Fruit fly (Drosophila melanogaster): ENCODE data around the gene CG12056.

CG12056 gene

DNA sequence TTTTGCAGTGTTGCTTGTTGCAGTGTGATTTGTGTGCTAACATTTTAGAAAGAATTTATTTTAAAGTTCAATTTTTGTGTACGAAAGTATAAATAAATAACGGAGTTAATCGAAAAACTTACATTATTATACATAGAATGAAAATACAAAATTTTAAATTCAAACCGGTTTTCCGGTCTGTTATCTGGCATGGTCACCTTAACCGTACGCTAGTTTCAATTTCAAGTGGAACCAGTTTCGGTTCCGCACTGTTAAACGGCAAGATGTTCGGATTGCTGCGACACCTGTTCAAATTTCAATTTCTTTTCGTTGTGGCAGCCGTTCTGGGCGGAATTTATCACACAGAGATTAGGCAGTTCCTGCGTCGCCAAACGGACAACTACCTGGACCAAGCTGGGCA is at the start of gene CG12056:
Gene CG12056 (plus strand): TSS at position 241 of the 400 bp plus-strand sequence.
- no peak for TF ChIP-seq noc (tag; optimal IDR thresholded peaks at IDR 0.05)

DNA sequence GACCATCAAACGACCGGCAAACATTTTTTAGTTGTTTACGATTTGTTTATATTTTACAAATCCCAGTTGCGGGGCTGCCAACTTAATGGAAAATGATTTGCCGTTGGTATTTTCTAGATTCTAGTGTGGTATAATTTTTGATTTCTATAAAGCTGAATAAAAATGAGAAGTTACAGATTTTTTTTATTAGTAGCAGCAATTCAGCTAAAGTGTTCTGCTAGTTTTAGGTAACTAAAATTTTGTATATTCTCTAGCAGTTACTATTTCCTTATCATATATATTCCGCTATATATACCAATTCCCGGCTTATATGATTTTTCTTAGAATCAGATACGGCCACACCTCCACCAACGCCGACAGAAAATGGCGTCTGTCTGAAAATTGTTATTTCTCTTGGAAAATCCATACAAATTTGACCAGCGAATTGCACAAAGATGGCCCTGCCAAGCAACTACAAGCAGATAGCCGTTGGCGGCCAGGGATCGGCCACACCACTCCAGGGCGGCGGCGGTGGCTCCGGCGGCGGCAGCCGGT is 43.4 kb upstream of the CG12056 start, which contains the start of the genes fh and Bap111:
Gene fh (minus strand): TSS at position 83 of the 534 bp plus-strand sequence.
Gene Bap111 (plus strand): TSS at position 321 of the 534 bp plus-strand sequence.
- no peak for TF ChIP-seq noc (tag; optimal IDR thresholded peaks at IDR 0.05)

DNA sequence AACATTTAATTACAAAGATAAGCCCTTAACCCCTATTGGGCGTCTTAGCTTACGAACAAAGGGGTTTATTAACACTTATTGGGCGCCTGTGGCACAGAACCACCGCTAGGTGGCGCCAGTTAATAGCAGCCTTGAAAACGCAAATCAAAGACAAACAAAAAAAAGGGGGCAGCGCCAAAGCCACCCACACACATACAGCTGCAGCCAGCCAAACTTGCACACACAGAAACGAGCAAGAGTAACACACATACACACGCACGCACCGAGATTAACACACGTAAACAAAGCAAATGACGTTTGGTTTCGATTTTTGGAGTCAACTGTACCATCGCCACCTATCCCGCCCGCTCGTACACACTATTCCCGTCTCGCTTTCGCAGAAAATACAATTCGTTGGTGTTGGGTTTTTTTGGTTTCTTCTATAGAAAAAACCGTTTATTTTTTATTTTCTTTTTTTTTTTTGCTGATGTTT is 40.3 kb upstream of the CG12056 start:
- peak; percentile 51 for TF ChIP-seq noc (tag; optimal IDR thresholded peaks at IDR 0.05)

DNA sequence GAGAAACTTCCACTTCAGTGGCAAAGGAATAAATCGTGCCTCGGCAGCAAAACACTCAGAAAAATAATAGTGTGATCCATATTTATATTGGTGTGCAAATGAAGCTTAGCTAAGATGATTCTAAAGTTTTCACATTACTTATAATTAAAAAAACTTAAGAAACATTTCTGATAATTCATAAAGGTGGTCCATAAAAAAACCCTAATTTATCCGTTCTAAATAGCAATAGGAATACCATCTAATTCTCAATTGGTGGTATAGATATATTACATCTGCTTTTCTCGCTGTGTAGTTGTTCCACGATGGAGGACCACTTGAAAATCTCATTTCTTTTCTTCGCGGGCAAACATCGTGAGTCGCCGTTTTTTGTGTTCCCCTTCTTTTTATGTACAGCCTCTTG is 37.3 kb upstream of the CG12056 start:
- peak; percentile 26 for TF ChIP-seq noc (tag; optimal IDR thresholded peaks at IDR 0.05)

DNA sequence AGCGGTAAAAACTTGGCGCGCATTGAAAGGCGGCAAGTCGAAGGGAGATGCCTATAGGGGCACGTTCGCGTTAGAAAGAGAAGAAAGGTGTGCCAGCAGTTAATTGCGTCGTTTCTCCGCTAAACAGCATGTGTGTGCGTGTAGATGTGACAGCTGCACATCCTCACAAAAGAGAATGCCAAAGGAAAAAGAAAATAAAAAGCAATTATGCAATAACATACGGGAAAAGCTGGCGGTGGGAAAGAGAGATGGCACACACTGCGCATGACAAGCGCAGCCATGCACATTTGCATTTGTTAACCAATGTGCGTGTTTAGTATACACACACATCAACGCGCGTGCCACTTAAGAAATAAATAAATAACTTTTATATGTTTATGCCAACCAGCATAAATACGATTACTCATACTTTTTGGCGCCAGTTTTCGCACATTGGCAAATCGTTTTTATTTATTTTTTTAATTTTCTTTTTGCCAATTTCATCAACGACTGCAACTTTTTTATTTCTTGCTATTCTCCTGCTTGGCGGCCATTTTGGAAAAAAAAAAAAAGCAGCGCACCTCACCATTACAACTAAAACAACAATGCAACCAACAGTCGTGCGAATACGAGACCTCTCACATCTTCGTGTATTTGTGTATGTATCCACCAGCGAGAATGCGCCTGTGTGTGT is 36.6 kb upstream of the CG12056 start:
- TF ChIP-seq noc (tag; optimal IDR thresholded peaks at IDR 0.05), result no peak

DNA sequence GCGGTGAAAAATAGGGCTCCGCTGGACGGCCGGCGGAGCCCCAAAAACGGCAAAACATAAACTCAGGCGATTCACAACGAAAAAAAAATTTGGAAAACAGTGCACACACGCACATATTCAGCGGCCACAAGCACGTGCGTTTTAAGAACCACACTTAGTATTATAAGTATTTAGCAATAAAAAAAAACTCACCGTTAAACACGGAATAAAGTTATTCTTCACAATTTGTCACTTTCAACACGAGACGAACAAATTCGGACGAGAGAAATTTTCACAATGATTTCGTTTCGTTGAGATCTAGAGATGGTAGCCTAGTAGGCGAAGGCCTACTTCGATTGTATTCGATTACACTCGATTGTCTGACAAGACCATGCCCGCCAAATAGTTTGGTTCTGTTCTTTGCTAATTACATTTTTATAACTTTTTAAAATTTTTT is 36.1 kb upstream of the CG12056 start, which contains the start of gene His3.3B:
Gene His3.3B (minus strand): TSS at position 282 of the 436 bp plus-strand sequence.
- TF ChIP-seq noc (tag; optimal IDR thresholded peaks at IDR 0.05), result peak; percentile 71

DNA sequence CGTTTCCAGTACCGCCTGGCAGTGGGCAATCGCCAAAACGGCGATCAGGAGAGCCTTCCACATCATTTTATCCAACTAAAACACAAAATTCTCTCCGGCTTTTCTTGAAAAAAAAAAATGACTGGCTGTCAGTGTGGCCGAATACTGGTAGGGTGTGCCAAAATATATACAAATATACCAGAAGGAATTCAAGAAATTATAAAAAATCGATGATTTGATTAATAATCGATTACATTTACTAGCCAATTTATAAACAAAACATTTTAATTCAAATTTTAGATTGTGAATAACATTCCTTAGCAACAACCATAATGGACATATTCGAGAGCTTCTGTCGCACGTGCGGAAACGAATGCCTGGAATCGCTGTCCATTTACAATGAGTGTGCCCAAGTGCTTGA is 34.1 kb upstream of the CG12056 start, which contains the start of the genes Ost48 and Dlip1:
Gene Ost48 (minus strand): TSS at position 150 of the 400 bp plus-strand sequence.
Gene Dlip1 (plus strand): TSS at position 257 of the 400 bp plus-strand sequence.
- TF ChIP-seq noc (tag; optimal IDR thresholded peaks at IDR 0.05), result no peak

DNA sequence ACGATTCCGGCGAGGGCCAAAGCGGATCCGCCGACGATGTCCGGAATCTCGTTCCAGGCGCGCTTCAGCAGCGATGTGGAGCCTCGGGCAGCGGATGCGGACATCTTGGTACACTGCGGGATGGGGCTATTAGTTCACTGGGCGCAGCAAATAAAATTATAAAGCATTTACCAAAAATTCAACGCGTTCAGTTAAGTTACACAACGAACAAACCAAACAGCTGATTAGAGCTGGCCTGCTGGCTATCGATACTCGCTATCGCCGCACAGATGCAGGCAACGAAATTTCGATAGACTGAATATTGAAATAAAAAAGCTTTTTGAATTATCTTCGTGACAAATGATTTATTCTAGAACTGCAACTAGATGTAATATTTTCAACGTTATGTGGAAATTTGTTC is 32.7 kb upstream of the CG12056 start, which contains the start of gene NdufA3:
Gene NdufA3 (minus strand): TSS at position 317 of the 400 bp plus-strand sequence.
- no peak for TF ChIP-seq noc (tag; optimal IDR thresholded peaks at IDR 0.05)

DNA sequence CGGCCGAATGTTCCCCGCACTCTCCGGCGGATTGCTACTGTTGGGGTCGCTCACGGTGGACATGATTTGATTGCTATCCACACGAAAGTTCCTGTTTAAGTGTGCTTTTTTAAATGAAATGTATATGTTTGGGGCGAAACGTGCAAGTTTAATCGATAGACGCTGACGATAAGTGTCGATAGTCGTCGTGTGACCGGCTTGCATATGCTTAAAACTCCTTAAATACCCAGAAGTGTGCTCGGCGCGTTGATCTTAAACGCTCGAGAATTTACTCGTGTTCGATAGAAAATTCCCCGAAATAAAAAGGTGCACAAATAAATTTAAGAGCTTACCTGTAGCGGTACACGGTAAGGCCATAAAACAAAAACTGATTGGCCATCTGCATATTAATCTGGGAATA is 30.6 kb upstream of the CG12056 start, which contains the start of the genes Zpr1 and CG44532:
Gene Zpr1 (minus strand): TSS at position 179 of the 400 bp plus-strand sequence.
Gene CG44532 (plus strand): TSS at position 181 of the 400 bp plus-strand sequence.
- no peak for TF ChIP-seq noc (tag; optimal IDR thresholded peaks at IDR 0.05)

DNA sequence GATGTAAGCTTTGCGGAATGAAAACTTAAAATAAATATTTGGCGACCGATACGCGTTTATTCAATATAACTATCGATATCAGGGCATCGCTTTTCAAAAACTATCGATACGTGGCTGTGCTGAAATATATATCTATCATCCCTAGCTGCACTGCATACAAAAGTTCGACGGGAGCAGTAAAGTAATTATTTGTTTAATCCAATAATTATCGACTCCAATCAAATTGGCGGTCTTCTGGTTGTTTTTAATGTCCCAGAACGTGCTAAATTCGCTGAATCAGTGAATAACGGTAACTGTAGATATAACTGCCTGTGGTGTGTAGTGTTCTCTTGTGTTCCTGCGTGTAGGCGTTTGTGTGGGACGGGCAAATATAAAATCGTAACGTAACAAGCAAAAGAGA is 29.4 kb upstream of the CG12056 start, which contains the start of gene mei-P26:
Gene mei-P26 (plus strand): TSS at position 146 of the 400 bp plus-strand sequence.
- no peak for TF ChIP-seq noc (tag; optimal IDR thresholded peaks at IDR 0.05)

DNA sequence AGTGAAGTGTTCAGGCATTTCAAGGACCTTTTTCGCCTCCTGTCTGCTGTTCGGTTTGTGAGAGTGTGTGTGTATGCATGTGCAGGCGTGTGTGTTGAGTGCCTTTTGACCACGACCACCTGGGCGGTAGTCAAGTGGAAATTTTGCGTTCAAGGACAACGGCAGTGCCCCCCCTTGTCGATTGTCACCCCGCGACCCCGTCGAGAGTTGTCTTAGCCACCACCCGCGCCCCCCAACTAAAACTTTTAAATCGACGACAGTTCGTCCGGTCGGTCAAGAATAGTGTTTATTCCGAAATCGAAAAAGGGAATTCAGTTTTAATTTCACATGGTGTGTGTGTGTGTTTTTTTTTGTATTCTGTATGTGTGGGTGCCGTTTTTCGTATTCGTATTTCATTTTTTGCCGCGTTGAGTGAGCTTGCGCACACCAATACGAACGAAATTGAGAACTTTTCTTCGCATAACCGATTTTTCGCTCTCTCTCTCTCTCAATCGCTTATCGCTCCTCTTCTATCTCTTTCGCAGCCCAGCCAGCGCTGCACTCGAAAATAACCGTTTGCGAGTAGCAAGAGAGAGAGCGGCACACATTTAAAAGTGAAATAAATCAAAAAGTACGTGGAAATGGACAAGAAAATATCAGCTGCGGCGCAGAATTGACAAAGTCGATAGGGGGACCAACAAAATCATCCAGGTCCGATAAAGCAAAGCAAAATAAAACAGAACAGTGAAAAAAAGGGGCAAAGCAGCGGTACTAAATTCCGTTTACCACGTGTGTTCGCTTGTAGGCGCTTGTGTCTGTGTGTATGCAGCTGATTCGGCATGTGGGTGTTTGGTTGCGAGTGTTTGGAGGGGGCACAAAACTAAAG is 28.6 kb upstream of the CG12056 start:
- TF ChIP-seq noc (tag; optimal IDR thresholded peaks at IDR 0.05), result no peak

DNA sequence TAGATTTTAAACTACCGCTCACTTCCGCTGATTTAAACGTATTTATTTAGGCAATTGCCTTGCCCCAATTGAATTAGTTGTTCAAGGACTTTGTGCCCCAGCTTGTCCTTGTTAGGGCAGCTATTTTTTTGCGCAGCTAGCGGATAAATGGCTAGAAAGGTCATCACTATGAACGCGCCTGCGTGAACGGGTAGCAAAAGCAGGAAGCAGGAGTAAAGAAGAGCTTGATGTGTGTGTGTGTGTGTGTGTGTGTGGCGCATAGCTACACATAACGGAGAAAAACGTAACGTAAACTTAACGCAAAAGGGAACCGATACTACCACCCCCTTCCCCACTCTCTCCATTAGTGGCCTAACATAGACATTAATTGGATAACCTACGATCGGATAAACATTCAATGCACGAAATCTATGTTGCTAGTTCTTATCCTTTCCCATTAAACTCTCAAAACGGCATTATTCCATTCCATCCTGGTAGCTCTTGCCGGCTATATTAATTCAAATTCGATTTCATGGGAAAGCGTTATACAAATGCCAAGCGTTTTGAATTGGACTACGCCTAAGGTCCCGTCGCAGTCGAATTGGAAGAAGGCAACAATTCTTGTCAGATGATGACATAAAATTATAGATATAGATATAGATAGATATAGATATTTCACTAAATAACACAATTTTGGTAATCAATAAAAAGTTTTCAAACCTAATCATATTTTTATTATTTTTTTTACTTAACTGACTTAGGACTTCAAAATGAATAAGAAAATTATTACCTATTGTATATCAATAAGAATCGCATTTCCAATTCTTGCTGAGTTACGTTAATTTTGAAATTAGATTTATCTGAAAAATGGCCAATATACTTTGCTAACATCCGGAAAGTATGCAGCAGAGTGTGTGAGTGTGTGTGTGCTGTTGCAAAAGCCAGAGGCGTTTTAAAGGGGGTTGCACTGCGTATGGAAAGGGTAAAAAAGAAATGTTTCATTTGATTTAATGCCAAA is 27.7 kb upstream of the CG12056 start:
- no peak for TF ChIP-seq noc (tag; optimal IDR thresholded peaks at IDR 0.05)

DNA sequence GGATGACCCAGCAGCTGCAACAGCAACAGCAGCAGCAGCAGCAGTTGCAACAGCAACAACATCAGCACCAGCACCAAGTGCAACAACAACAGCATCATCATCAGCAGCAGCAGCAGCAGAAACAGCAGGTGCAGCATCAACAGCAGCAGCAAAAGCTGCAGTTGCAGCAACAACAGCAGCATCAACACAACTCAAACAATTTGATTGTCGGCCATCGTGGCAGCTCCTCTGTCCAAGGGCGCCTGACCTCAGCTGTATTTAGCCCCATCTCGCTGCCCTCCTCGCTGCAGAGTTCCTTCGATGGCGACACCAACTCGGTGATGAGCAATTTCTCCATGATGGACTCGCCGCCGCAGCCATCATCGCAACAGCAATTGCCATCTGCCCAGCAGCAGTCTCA is 24.2 kb upstream of the CG12056 start:
- TF ChIP-seq noc (tag; optimal IDR thresholded peaks at IDR 0.05), result no peak

DNA sequence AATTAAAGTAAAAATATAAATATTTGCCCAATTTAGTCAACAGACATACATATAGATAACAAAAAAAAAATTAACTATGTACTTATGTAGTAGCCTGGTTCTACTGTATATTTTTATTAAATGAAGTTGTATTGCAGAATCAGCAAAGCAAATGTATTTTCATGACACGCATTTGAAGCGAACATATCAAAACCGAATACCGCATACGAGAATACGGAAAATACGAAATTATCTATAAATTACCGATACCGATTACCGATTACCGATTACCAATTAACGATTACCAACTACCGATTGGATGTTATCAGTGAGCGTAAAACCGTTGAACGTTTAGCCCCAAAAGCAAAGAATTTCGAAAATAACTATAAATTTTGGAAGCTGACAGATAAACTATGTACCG is 5.0 kb upstream of the CG12056 start:
- TF ChIP-seq noc (tag; optimal IDR thresholded peaks at IDR 0.05), result no peak

Measured in whole organism, larva.